Fruit fly (Drosophila melanogaster) Kc167 (cell line): ENCODE data around the gene CG42305.

ENCODE experiments used
- Myc ChIP-seq: fragments of >200 bp; optimal IDR thresholded peaks from 2 replicates; lab custom pipeline; 2017; ENCODE audit warnings: missing external identifiers
- Sin3A ChIP-seq: fragments of >200 bp; optimal IDR thresholded peaks from 2 replicates; lab custom pipeline; 2018; ENCODE audit warnings: missing external identifiers
- h ChIP-seq: fragments of >200 bp; optimal IDR thresholded peaks from 3 replicates; lab custom pipeline; 2018; ENCODE audit warnings: missing external identifiers
- psq ChIP-seq: fragments of >200 bp; optimal IDR thresholded peaks from 2 replicates; lab custom pipeline; 2017; ENCODE audit warnings: missing external identifiers
- ttk ChIP-seq: sonication (Bioruptor generic); optimal IDR thresholded peaks from 2 replicates; lab custom pipeline; 2017; ENCODE audit warnings: missing external identifiers

- TF ChIP-seq ttk (no peak), Myc (lab: Kevin White, UChicago) (no peak), Sin3A (lab: Kevin White, UChicago) (no peak), psq (no peak), h (lab: Kevin White, UChicago) (no peak)
Observed at dm6 chr2L:18775274-18775673, 37.2 kb upstream of the CG42305 start.
